Fruit fly (Drosophila melanogaster) whole organism, embryonic: ENCODE measurements around the gene CG32075.

Experiments used
- ATbp ChIP-seq: fragments of 200-800 bp; sonication (Bioruptor generic); optimal IDR thresholded peaks from 2 replicates; lab custom pipeline; 2017; ENCODE audit warnings: missing biosample characterization, mild to moderate bottlenecking, missing genetic modification characterization, missing genetic modification reagents
- Atf-2 ChIP-seq: fragments of 200-800 bp; sonication (Bioruptor generic); optimal IDR thresholded peaks from 2 replicates; lab custom pipeline; 2016; ENCODE audit warnings: missing biosample characterization, missing genetic modification characterization
- B-H1 ChIP-seq: fragments of 200-800 bp; sonication (Bioruptor generic); IDR thresholded peaks from 3 replicates; pipeline ENCODE4 v1.3.6; 2022; ENCODE audit warnings: missing biosample characterization, missing genetic modification characterization
- Bdp1 ChIP-seq: fragments of 200-800 bp; sonication (Bioruptor generic); optimal IDR thresholded peaks from 3 replicates; lab custom pipeline; 2016; ENCODE audit warnings: missing biosample characterization, missing genetic modification characterization
- CG1024 ChIP-seq: fragments of 200-800 bp; sonication (Bioruptor generic); IDR thresholded peaks from 2 replicates; pipeline ENCODE4 v1.3.6; 2022; ENCODE audit warnings: missing biosample characterization, missing genetic modification characterization
- CG10431 ChIP-seq: fragments of 200-800 bp; sonication (Bioruptor generic); optimal IDR thresholded peaks from 3 replicates; lab custom pipeline; 2018; ENCODE audit warnings: missing biosample characterization, mild to moderate bottlenecking, missing genetic modification characterization
- CG11085 ChIP-seq: fragments of 200-800 bp; sonication (Bioruptor generic); IDR thresholded peaks from 2 replicates; pipeline ENCODE4 v1.3.6; 2022; ENCODE audit warnings: missing biosample characterization, missing genetic modification characterization
- CG12071 ChIP-seq: fragments of 200-800 bp; sonication (Bioruptor generic); optimal IDR thresholded peaks from 3 replicates; lab custom pipeline; 2018; ENCODE audit warnings: missing biosample characterization, mild to moderate bottlenecking, missing genetic modification characterization
- CG12236 ChIP-seq: fragments of 200-800 bp; sonication (Bioruptor generic); optimal IDR thresholded peaks from 2 replicates; lab custom pipeline; 2016; ENCODE audit warnings: missing biosample characterization, missing genetic modification characterization
- CG32772 ChIP-seq: fragments of 200-800 bp; sonication (Bioruptor generic); IDR thresholded peaks from 2 replicates; pipeline ENCODE4 v1.3.6; 2022; ENCODE audit warnings: missing biosample characterization, missing genetic modification characterization
- CG4282 ChIP-seq: fragments of 200-800 bp; sonication (Bioruptor generic); optimal IDR thresholded peaks from 2 replicates; lab custom pipeline; 2016; ENCODE audit warnings: missing biosample characterization, missing genetic modification characterization
- CG4424 ChIP-seq: fragments of 200-800 bp; sonication (Bioruptor generic); optimal IDR thresholded peaks from 3 replicates; lab custom pipeline; 2016; ENCODE audit warnings: missing biosample characterization, missing genetic modification characterization
- CG6254 ChIP-seq: fragments of 200-800 bp; sonication (Bioruptor generic); optimal IDR thresholded peaks from 3 replicates; lab custom pipeline; 2017; ENCODE audit warnings: mild to moderate bottlenecking, missing biosample characterization, missing genetic modification reagents, missing genetic modification characterization
- CG6683 ChIP-seq: fragments of 200-800 bp; sonication (Bioruptor generic); optimal IDR thresholded peaks from 2 replicates; lab custom pipeline; 2017; ENCODE audit warnings: missing biosample characterization, mild to moderate bottlenecking, missing genetic modification characterization, missing genetic modification reagents
- CG7357 ChIP-seq: fragments of 200-800 bp; sonication (Bioruptor generic); IDR thresholded peaks from 3 replicates; pipeline ENCODE4 v1.3.6; 2022; ENCODE audit warnings: missing biosample characterization, missing genetic modification characterization
- CG8944 ChIP-seq: fragments of 200-800 bp; sonication (Bioruptor generic); optimal IDR thresholded peaks from 3 replicates; lab custom pipeline; 2016; ENCODE audit warnings: missing biosample characterization, missing genetic modification characterization
- CkIIα-i1 ChIP-seq: fragments of 200-800 bp; sonication (Bioruptor generic); IDR thresholded peaks from 2 replicates; pipeline ENCODE4 v1.3.6; 2022; ENCODE audit warnings: missing biosample characterization, missing genetic modification characterization
- Dfd ChIP-seq, 2 experiments: fragments of >200 bp; optimal IDR thresholded peaks; 2 replicates each; lab custom pipeline; 2017; ENCODE audit warnings: missing biosample characterization in 2 of 2, missing genetic modification characterization in 2 of 2
- Elba2 ChIP-seq: fragments of 200-800 bp; sonication (Bioruptor generic); optimal IDR thresholded peaks from 3 replicates; lab custom pipeline; 2016; ENCODE audit warnings: missing biosample characterization, missing genetic modification characterization
- Gsc ChIP-seq: fragments of 200-800 bp; sonication (Bioruptor generic); IDR thresholded peaks from 2 replicates; pipeline ENCODE4 v1.3.6; 2022; ENCODE audit warnings: missing biosample characterization, missing genetic modification characterization
- Kr ChIP-seq: fragments of 200-800 bp; sonication (Bioruptor generic); optimal IDR thresholded peaks from 2 replicates; lab custom pipeline; 2017; ENCODE audit warnings: missing biosample characterization, mild to moderate bottlenecking, missing genetic modification characterization
- Mad ChIP-seq: fragments of 200-800 bp; sonication (Bioruptor generic); optimal IDR thresholded peaks from 2 replicates; lab custom pipeline; 2016; ENCODE audit warnings: missing biosample characterization, missing genetic modification characterization
- Myb ChIP-seq: fragments of 200-800 bp; sonication (Bioruptor generic); optimal IDR thresholded peaks from 2 replicates; lab custom pipeline; 2016; ENCODE audit warnings: missing biosample characterization, missing genetic modification characterization
- Poxn ChIP-seq: fragments of 200-800 bp; sonication (Bioruptor generic); IDR thresholded peaks from 2 replicates; pipeline ENCODE4 v1.3.6; 2022; ENCODE audit warnings: missing biosample characterization, missing genetic modification characterization
- Side ChIP-seq: fragments of 200-800 bp; sonication (Bioruptor generic); optimal IDR thresholded peaks from 2 replicates; lab custom pipeline; 2016; ENCODE audit warnings: missing biosample characterization, missing genetic modification characterization
- Sin3A ChIP-seq: fragments of >200 bp; optimal IDR thresholded peaks from 2 replicates; lab custom pipeline; 2018
- Sox102F ChIP-seq: fragments of 200-800 bp; sonication (Bioruptor generic); optimal IDR thresholded peaks from 2 replicates; lab custom pipeline; 2018; ENCODE audit warnings: missing biosample characterization, mild to moderate bottlenecking, missing genetic modification characterization, moderate library complexity
- YL-1 ChIP-seq: fragments of 200-800 bp; sonication (Bioruptor generic); optimal IDR thresholded peaks from 3 replicates; lab custom pipeline; 2017; ENCODE audit warnings: missing biosample characterization, mild to moderate bottlenecking, missing genetic modification characterization
- ash1 ChIP-seq: fragments of 200-800 bp; sonication (Bioruptor generic); optimal IDR thresholded peaks from 2 replicates; lab custom pipeline; 2018; ENCODE audit warnings: missing biosample characterization, mild to moderate bottlenecking, missing genetic modification characterization
- br ChIP-seq: fragments of >200 bp; optimal IDR thresholded peaks from 2 replicates; lab custom pipeline; 2017
- chif ChIP-seq, 2 experiments: fragments of 200-800 bp; sonication (Bioruptor generic); optimal IDR thresholded peaks; 3 replicates each; lab custom pipeline; 2016; ENCODE audit warnings: missing biosample characterization in 2 of 2, missing genetic modification characterization in 2 of 2
- chn ChIP-seq: fragments of 200-800 bp; sonication (Bioruptor generic); optimal IDR thresholded peaks from 2 replicates; lab custom pipeline; 2016; ENCODE audit warnings: missing biosample characterization, missing genetic modification characterization
- cwo ChIP-seq: fragments of 200-800 bp; sonication (Bioruptor generic); optimal IDR thresholded peaks from 3 replicates; lab custom pipeline; 2017; ENCODE audit warnings: missing biosample characterization, missing genetic modification characterization, mild to moderate bottlenecking, moderate library complexity, missing genetic modification reagents
- dm ChIP-seq: fragments of 200-800 bp; sonication (Bioruptor generic); optimal IDR thresholded peaks from 3 replicates; lab custom pipeline; 2016; ENCODE audit warnings: missing biosample characterization, missing genetic modification characterization
- exex ChIP-seq: fragments of 200-800 bp; sonication (Bioruptor generic); optimal IDR thresholded peaks from 4 replicates; lab custom pipeline; 2018; ENCODE audit warnings: missing biosample characterization, mild to moderate bottlenecking, missing genetic modification characterization, moderate library complexity
- gce ChIP-seq: fragments of 200-800 bp; sonication (Bioruptor generic); IDR thresholded peaks from 3 replicates; pipeline ENCODE4 v1.3.6; 2022; ENCODE audit warnings: missing biosample characterization, missing genetic modification characterization
- gcm2 ChIP-seq: fragments of 200-800 bp; sonication (Bioruptor generic); optimal IDR thresholded peaks from 2 replicates; lab custom pipeline; 2016; ENCODE audit warnings: missing biosample characterization, missing genetic modification characterization
- gfzf ChIP-seq: fragments of 200-800 bp; sonication (Bioruptor generic); optimal IDR thresholded peaks from 2 replicates; lab custom pipeline; 2016; ENCODE audit warnings: missing biosample characterization, mild to moderate bottlenecking, missing genetic modification characterization, moderate library complexity
- ken ChIP-seq: fragments of 200-800 bp; sonication (Bioruptor generic); IDR thresholded peaks from 3 replicates; pipeline ENCODE4 v1.3.6; 2022; ENCODE audit warnings: missing biosample characterization, missing genetic modification characterization
- lab ChIP-seq: fragments of 200-800 bp; sonication (Bioruptor generic); optimal IDR thresholded peaks from 3 replicates; lab custom pipeline; 2017; ENCODE audit warnings: missing biosample characterization, missing genetic modification characterization, mild to moderate bottlenecking, moderate library complexity, missing genetic modification reagents
- nerfin-2 ChIP-seq: fragments of 200-800 bp; sonication (Bioruptor generic); IDR thresholded peaks from 2 replicates; pipeline ENCODE4 v1.3.6; 2022; ENCODE audit warnings: missing biosample characterization, missing genetic modification characterization; ENCODE audit not compliant: partially characterized antibody
- oc ChIP-seq: fragments of 200-800 bp; sonication (Bioruptor generic); optimal IDR thresholded peaks from 2 replicates; lab custom pipeline; 2018; ENCODE audit warnings: missing biosample characterization, mild to moderate bottlenecking, missing genetic modification characterization, moderate library complexity
- org-1 ChIP-seq: fragments of 200-800 bp; sonication (Bioruptor generic); optimal IDR thresholded peaks from 2 replicates; lab custom pipeline; 2017; ENCODE audit warnings: missing biosample characterization, missing genetic modification characterization
- p53 ChIP-seq: fragments of 200-800 bp; sonication (Bioruptor generic); optimal IDR thresholded peaks from 2 replicates; lab custom pipeline; 2016; ENCODE audit warnings: missing biosample characterization, missing genetic modification characterization
- pfk ChIP-seq: fragments of 200-800 bp; sonication (Bioruptor generic); optimal IDR thresholded peaks from 2 replicates; lab custom pipeline; 2018; ENCODE audit warnings: missing biosample characterization, mild to moderate bottlenecking, missing genetic modification characterization, moderate library complexity
- pum ChIP-seq: fragments of 200-800 bp; sonication (Bioruptor generic); optimal IDR thresholded peaks from 2 replicates; lab custom pipeline; 2016; ENCODE audit warnings: missing biosample characterization, missing genetic modification characterization
- pzg ChIP-seq: fragments of 200-800 bp; sonication (Bioruptor generic); optimal IDR thresholded peaks from 3 replicates; lab custom pipeline; 2018; ENCODE audit warnings: missing biosample characterization, mild to moderate bottlenecking, missing genetic modification characterization, moderate library complexity
- scrt ChIP-seq: fragments of 200-800 bp; sonication (Bioruptor generic); optimal IDR thresholded peaks from 2 replicates; lab custom pipeline; 2018; ENCODE audit warnings: missing biosample characterization, mild to moderate bottlenecking, missing genetic modification characterization, moderate library complexity
- sob ChIP-seq: fragments of 200-800 bp; sonication (Bioruptor generic); IDR thresholded peaks from 2 replicates; pipeline ENCODE4 v1.3.6; 2022; ENCODE audit warnings: missing biosample characterization, missing genetic modification characterization
- trh ChIP-seq: fragments of 200-800 bp; sonication (Bioruptor generic); optimal IDR thresholded peaks from 2 replicates; lab custom pipeline; 2016; ENCODE audit warnings: missing biosample characterization, missing genetic modification characterization
- usp ChIP-seq: fragments of >200 bp; optimal IDR thresholded peaks from 2 replicates; lab custom pipeline; 2017; ENCODE audit warnings: missing biosample characterization, missing genetic modification characterization
- vfl ChIP-seq: fragments of 200-800 bp; sonication (Bioruptor generic); optimal IDR thresholded peaks from 2 replicates; lab custom pipeline; 2016; ENCODE audit warnings: missing biosample characterization, missing genetic modification characterization

CG32075 gene

dm6 chr3L:11064689-11065088 lies at the start of gene CG32075, which contains the start of the genes CG45101 and SuUR (continued):
- TF ChIP-seq Bdp1 (GFP tag; lab: Kevin White, UChicago) (peak; percentile 79), CG12236 (peak; percentile 64), CG6683 (peak; percentile 39), usp (GFP tag; lab: Kevin White, UChicago) (no peak), p53 (GFP tag; lab: Kevin White, UChicago) (peak; percentile 71), org-1 (peak; percentile 69), ATbp (peak; percentile 60), CG8944 (GFP tag; lab: Kevin White, UChicago) (peak; percentile 84), ken (GFP tag; lab: Robert Waterston, UW) (peak; percentile 89), pum (peak; percentile 87), Myb (GFP tag; lab: Kevin White, UChicago) (peak; percentile 75), CG7357 (peak; percentile 64; the same call in 1 of the 3 replicates), sob (GFP tag; lab: Robert Waterston, UW) (peak; percentile 88), CG11085 (GFP tag; lab: Robert Waterston, UW) (peak; percentile 64), ash1 (no peak), CkIIα-i1 (GFP tag; lab: Robert Waterston, UW) (no peak), oc (peak; percentile 57), trh (GFP tag; lab: Kevin White, UChicago) (peak; percentile 68), Kr (GFP tag; lab: Kevin White, UChicago) (no peak), Gsc (peak; percentile 39; the same call in 1 of the 2 replicates), CG10431 (GFP tag; lab: Kevin White, UChicago) (peak; percentile 48), gcm2 (GFP tag; lab: Kevin White, UChicago) (peak; percentile 81), lab (GFP tag; lab: Kevin White, UChicago) (peak; percentile 81), CG32772 (GFP tag; lab: Robert Waterston, UW) (peak; percentile 88), CG1024 (GFP tag; lab: Robert Waterston, UW) (peak; percentile 79), CG6254 (GFP tag; lab: Kevin White, UChicago) (peak; percentile 54), Atf-2 (GFP tag; lab: Kevin White, UChicago) (peak; percentile 82), CG12071 (GFP tag; lab: Kevin White, UChicago) (peak; percentile 15), exex (tag; lab: Kevin White, UChicago) (peak; percentile 51), Mad (peak; percentile 90), gce (GFP tag; lab: Robert Waterston, UW) (no peak), chn (GFP tag; lab: Kevin White, UChicago) (peak; percentile 92), Sin3A (lab: Kevin White, UChicago) (peak; percentile 75), pfk (GFP tag; lab: Kevin White, UChicago) (no peak), Sox102F (GFP tag; lab: Kevin White, UChicago) (peak; percentile 91), cwo (GFP tag; lab: Kevin White, UChicago) (peak; percentile 64), Dfd (GFP tag; optimal IDR thresholded peaks at IDR 0.05; lab: Kevin White, UChicago) (no peak), chif (GFP tag; optimal IDR thresholded peaks at IDR 0.05; lab: Kevin White, UChicago) (peak; percentile 89 to 94), scrt (peak; percentile 60), nerfin-2 (no peak), br (lab: Kevin White, UChicago) (no peak), Poxn (GFP tag; lab: Robert Waterston, UW) (peak; percentile 34; the same call in 1 of the 2 replicates), dm (GFP tag; lab: Kevin White, UChicago) (peak; percentile 84), gfzf (GFP tag; lab: Kevin White, UChicago) (peak; percentile 5), CG4282 (peak; percentile 74), Elba2 (GFP tag; lab: Kevin White, UChicago) (peak; percentile 81), pzg (GFP tag; lab: Kevin White, UChicago) (peak; percentile 75), vfl (GFP tag; lab: Kevin White, UChicago) (peak; percentile 86), YL-1 (GFP tag; lab: Kevin White, UChicago) (peak; percentile 86), CG4424 (GFP tag; lab: Kevin White, UChicago) (peak; percentile 92), B-H1 (GFP tag; lab: Robert Waterston, UW) (peak; percentile 75), Side (peak; percentile 86)
